Worm (Caenorhabditis elegans) whole organism, L4/young adult: ENCODE results near the gene F19H6.4.

Source experiments
- W03F9.2 ChIP-seq: fragments of 150-350 bp; optimal IDR thresholded peaks from 2 replicates; lab custom pipeline; 2014; ENCODE audit warnings: missing biosample characterization, missing genetic modification characterization
- dao-5 ChIP-seq: sonication (generic microtip); optimal IDR thresholded peaks from 2 replicates; lab custom pipeline; 2016; ENCODE audit warnings: missing genotype, missing genetic modification characterization, moderate library complexity, missing compliant biosample characterization
- him-1 ChIP-seq: sonication (generic microtip); optimal IDR thresholded peaks from 2 replicates; lab custom pipeline; 2016; ENCODE audit warnings: missing genotype, missing genetic modification reagents, missing genetic modification characterization, missing compliant biosample characterization

DNA sequence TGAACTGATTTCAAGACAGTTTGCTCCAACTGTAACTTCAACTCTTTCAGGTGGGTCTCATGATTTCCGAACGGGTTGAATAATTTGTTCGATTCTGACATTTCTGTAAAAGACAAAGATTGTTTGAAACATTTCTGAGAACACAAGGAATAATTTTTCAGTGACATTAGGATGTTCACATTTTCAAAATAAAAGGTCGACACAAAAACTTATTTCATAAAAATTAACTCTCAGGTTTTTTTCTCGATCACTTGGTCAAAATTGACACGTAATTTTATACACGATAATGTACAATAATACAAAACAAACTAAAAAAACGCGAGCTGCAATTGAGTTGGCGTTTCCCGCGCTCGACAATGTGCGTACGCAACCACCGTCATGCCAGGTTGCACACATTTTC lies 5.8 kb downstream of the F19H6.4 start, which contains the start of gene rif-1.2:
- TF ChIP-seq him-1 (tag; lab: Kevin White, UChicago) (no peak), dao-5 (tag; lab: Kevin White, UChicago) (no peak), W03F9.2 (tag; lab: Kevin White, UChicago) (no peak)
